Worm (Caenorhabditis elegans) whole organism, early embryonic: ENCODE measurements around the gene str-261.

ENCODE experiments used
- ama-1 ChIP-seq: fragments of 150-350 bp; optimal IDR thresholded peaks from 2 replicates; lab custom pipeline; 2014
- ceh-36 ChIP-seq: sonication (generic microtip); optimal IDR thresholded peaks from 2 replicates; lab custom pipeline; 2016; ENCODE audit warnings: missing genetic modification characterization, inconsistent platforms, missing compliant biosample characterization
- flt-1 ChIP-seq: fragments of 200-800 bp; sonication (Bioruptor generic); IDR thresholded peaks from 2 replicates; pipeline ENCODE4 v1.3.6; 2022; ENCODE audit warnings: missing genetic modification characterization, missing compliant biosample characterization
- hnd-1 ChIP-seq: sonication (generic microtip); optimal IDR thresholded peaks from 2 replicates; lab custom pipeline; 2016; ENCODE audit warnings: missing genetic modification characterization, missing compliant biosample characterization
- pes-1 ChIP-seq: fragments of 200-800 bp; sonication (Bioruptor generic); IDR thresholded peaks from 2 replicates; pipeline ENCODE4 v1.3.6; 2022; ENCODE audit warnings: missing genetic modification reagents, missing genetic modification characterization, missing compliant biosample characterization
- scrt-1 ChIP-seq: fragments of 200-800 bp; sonication (Bioruptor generic); IDR thresholded peaks from 2 replicates; pipeline ENCODE4 v1.3.6; 2022; ENCODE audit warnings: missing genetic modification characterization, missing compliant biosample characterization
- sea-1 ChIP-seq: fragments of 200-800 bp; sonication (Bioruptor generic); conservative IDR thresholded peaks from 2 replicates; pipeline ENCODE4 v1.3.6; 2022; ENCODE audit warnings: missing genetic modification characterization, missing compliant biosample characterization
- tbx-11 ChIP-seq: fragments of 200-800 bp; sonication (Bioruptor generic); IDR thresholded peaks from 2 replicates; pipeline ENCODE4 v1.3.6; 2022; ENCODE audit warnings: missing genetic modification characterization, missing compliant biosample characterization

ce11 chrIII:11039250-11039649 lies 35.1 kb upstream of the str-261 start:
- TF ChIP-seq hnd-1 (tag; lab: Kevin White, UChicago) = no peak
- no peak for TF ChIP-seq flt-1
- TF ChIP-seq sea-1 (GFP tag; lab: Robert Waterston, UW) = no peak
- no peak for TF ChIP-seq ceh-36
- no peak for TF ChIP-seq pes-1 (GFP tag; lab: Robert Waterston, UW)
- TF ChIP-seq scrt-1 (GFP tag; lab: Robert Waterston, UW) = no peak
- TF ChIP-seq tbx-11 = no peak
- TF ChIP-seq ama-1 = no peak
